Fruit fly (Drosophila melanogaster) whole organism: ENCODE results near the gene CG10562.

ENCODE experiments used
- CG8478 ChIP-seq: fragments of >200 bp; optimal IDR thresholded peaks from 2 replicates; lab custom pipeline; 2018; ENCODE audit warnings: inconsistent platforms
- Dll ChIP-seq: fragments of >200 bp; optimal IDR thresholded peaks from 2 replicates; lab custom pipeline; 2017
- pan ChIP-seq: fragments of >200 bp; optimal IDR thresholded peaks from 2 replicates; lab custom pipeline; 2017

DNA sequence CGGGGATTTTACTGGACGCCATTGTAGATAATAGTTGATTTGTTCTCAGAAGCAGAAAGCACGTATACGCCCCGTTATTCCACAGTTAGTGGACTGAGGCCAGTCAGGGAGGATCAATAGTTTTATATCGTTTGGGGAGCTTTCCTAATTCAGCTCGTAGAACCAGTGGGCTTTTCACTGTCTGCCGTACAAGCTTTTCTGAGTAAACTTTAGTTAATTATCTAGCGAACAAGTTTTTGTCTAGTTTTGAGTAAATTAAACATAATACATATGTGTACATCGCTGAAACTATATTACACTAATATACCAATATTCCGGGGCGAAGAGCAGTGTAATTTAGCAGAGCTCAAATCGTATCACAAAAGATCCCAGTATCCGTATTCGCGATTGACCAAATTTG lies at the start of gene CG10562:
- TF ChIP-seq Dll (no peak), CG8478 (lab: Kevin White, UChicago) (no peak), pan (lab: Kevin White, UChicago) (no peak)
